Worm (Caenorhabditis elegans) whole organism, L1 larva: ENCODE results near the gene Y39A1A.21.
A peak's percentile ranks its signal among the peaks of the same experiment; 100 is the strongest.

ENCODE experiments used
- C04F5.9 ChIP-seq: sonication (generic microtip); optimal IDR thresholded peaks from 2 replicates; lab custom pipeline; 2016; ENCODE audit warnings: missing genetic modification characterization, missing compliant biosample characterization
- C16A3.4 ChIP-seq: fragments of 150-350 bp; optimal IDR thresholded peaks from 2 replicates; lab custom pipeline; 2014; ENCODE audit warnings: missing biosample characterization, missing genetic modification characterization
- C34B4.2 ChIP-seq: sonication (generic microtip); optimal IDR thresholded peaks from 2 replicates; lab custom pipeline; 2017; ENCODE audit warnings: mild to moderate bottlenecking, missing genetic modification characterization, missing compliant biosample characterization
- Y116A8C.19 ChIP-seq: sonication (generic microtip); optimal IDR thresholded peaks from 2 replicates; lab custom pipeline; 2016; ENCODE audit warnings: missing compliant biosample characterization, missing genetic modification characterization, borderline replicate concordance
- aha-1 ChIP-seq: fragments of 150-350 bp; optimal IDR thresholded peaks from 2 replicates; lab custom pipeline; 2014; ENCODE audit warnings: missing biosample characterization, missing genetic modification characterization
- aly-2 ChIP-seq: fragments of 150-350 bp; optimal IDR thresholded peaks from 2 replicates; lab custom pipeline; 2014; ENCODE audit warnings: missing biosample characterization, missing genetic modification characterization
- ama-1 ChIP-seq: fragments of 150-350 bp; optimal IDR thresholded peaks from 2 replicates; lab custom pipeline; 2014
- ceh-8 ChIP-seq: fragments of 200-800 bp; sonication (Bioruptor generic); optimal IDR thresholded peaks from 2 replicates; lab custom pipeline; 2018; ENCODE audit warnings: mild to moderate bottlenecking, missing genetic modification characterization, moderate library complexity, missing compliant biosample characterization
- ceh-82 ChIP-seq, 3 experiments: fragments of 150-350 bp in 1 of 3; sonication (generic microtip) in 2 of 3; optimal IDR thresholded peaks; 2 replicates each; lab custom pipeline; 2014 to 2017; ENCODE audit warnings: missing biosample characterization in 3 of 3, missing genetic modification characterization in 3 of 3
- ceh-88 ChIP-seq: fragments of 200-800 bp; sonication (Bioruptor generic); IDR thresholded peaks from 2 replicates; pipeline ENCODE4 v1.3.6; 2022; ENCODE audit warnings: missing genetic modification characterization, missing compliant biosample characterization
- ceh-90 ChIP-seq: sonication (generic microtip); optimal IDR thresholded peaks from 2 replicates; lab custom pipeline; 2016; ENCODE audit warnings: missing genetic modification characterization, missing compliant biosample characterization
- ces-1 ChIP-seq: fragments of 150-350 bp; optimal IDR thresholded peaks from 2 replicates; lab custom pipeline; 2014; ENCODE audit warnings: missing biosample characterization, missing genetic modification reagents, missing genetic modification characterization
- dpl-1 ChIP-seq, 3 experiments: fragments of 150-350 bp in 2 of 3; sonication (generic microtip) in 1 of 3; optimal IDR thresholded peaks; 2 replicates each; lab custom pipeline; 2014 to 2017; ENCODE audit warnings: missing biosample characterization in 3 of 3, missing genetic modification characterization in 3 of 3, missing genetic modification reagents in 3 of 3
- dsc-1 ChIP-seq: sonication (generic microtip); optimal IDR thresholded peaks from 2 replicates; lab custom pipeline; 2016; ENCODE audit warnings: mild to moderate bottlenecking, missing genetic modification characterization, missing compliant biosample characterization
- efl-1 ChIP-seq, 4 experiments: fragments of 150-350 bp; optimal IDR thresholded peaks in 3 of 4; peaks in 1 of 4; 1 replicate in 1 of 4; 2 replicates in 3 of 4; lab custom pipeline; 2014; ENCODE audit warnings: missing biosample characterization in 2 of 4, missing genetic modification characterization in 2 of 4, missing genetic modification reagents in 2 of 4
- egl-27 ChIP-seq, 2 experiments: fragments of 150-350 bp in 1 of 2; sonication (generic microtip); optimal IDR thresholded peaks; 3 replicates each; lab custom pipeline; 2017 to 2018; ENCODE audit warnings: missing biosample characterization in 2 of 2, missing genetic modification characterization in 2 of 2, missing genetic modification reagents in 2 of 2
- elt-2 ChIP-seq: sonication (generic microtip); optimal IDR thresholded peaks from 2 replicates; lab custom pipeline; 2016; ENCODE audit warnings: missing genetic modification characterization, mild to moderate bottlenecking, inconsistent platforms, missing compliant biosample characterization, missing genetic modification reagents
- elt-3 ChIP-seq, 6 experiments: fragments of 150-350 bp in 1 of 6; sonication (generic microtip); optimal IDR thresholded peaks; 2 replicates each; lab custom pipeline; 2017 to 2018; ENCODE audit warnings: missing biosample characterization in 6 of 6, missing genetic modification characterization in 6 of 6, inconsistent platforms in 1 of 6
- ets-5 ChIP-seq: fragments of 200-800 bp; sonication (Bioruptor generic); IDR thresholded peaks from 2 replicates; pipeline ENCODE4 v1.3.6; 2022; ENCODE audit warnings: missing genetic modification characterization, missing compliant biosample characterization
- fkh-10 ChIP-seq: sonication (generic microtip); optimal IDR thresholded peaks from 2 replicates; lab custom pipeline; 2017; ENCODE audit warnings: missing biosample characterization, missing genetic modification reagents, missing genetic modification characterization
- fos-1 ChIP-seq: fragments of 150-350 bp; optimal IDR thresholded peaks from 2 replicates; lab custom pipeline; 2014; ENCODE audit warnings: missing biosample characterization, missing genetic modification characterization
- grh-1 ChIP-seq: fragments of 200-800 bp; sonication (Bioruptor generic); IDR thresholded peaks from 2 replicates; pipeline ENCODE4 v1.3.6; 2022; ENCODE audit warnings: missing genetic modification reagents, missing genetic modification characterization, missing compliant biosample characterization
- hlh-17 ChIP-seq: fragments of 200-800 bp; sonication (Bioruptor generic); optimal IDR thresholded peaks from 2 replicates; lab custom pipeline; 2018; ENCODE audit warnings: missing genetic modification characterization, mild to moderate bottlenecking, missing compliant biosample characterization, moderate library complexity, borderline replicate concordance
- hpl-2 ChIP-seq: fragments of 150-350 bp; optimal IDR thresholded peaks from 2 replicates; lab custom pipeline; 2014; ENCODE audit warnings: missing biosample characterization, missing genetic modification reagents, missing genetic modification characterization
- irx-1 ChIP-seq: sonication (generic microtip); optimal IDR thresholded peaks from 2 replicates; lab custom pipeline; 2016; ENCODE audit warnings: missing genetic modification characterization, missing compliant biosample characterization
- jun-1 ChIP-seq: fragments of 150-350 bp; optimal IDR thresholded peaks from 2 replicates; lab custom pipeline; 2014; ENCODE audit warnings: missing biosample characterization, missing genetic modification reagents, missing genetic modification characterization
- lin-15B ChIP-seq: fragments of 150-350 bp; sonication (generic microtip); optimal IDR thresholded peaks from 3 replicates; lab custom pipeline; 2014; ENCODE audit warnings: missing biosample characterization, missing genetic modification characterization
- lsy-2 ChIP-seq, 2 experiments: fragments of 150-350 bp; optimal IDR thresholded peaks; 2 replicates each; lab custom pipeline; 2014; ENCODE audit warnings: missing biosample characterization in 2 of 2, missing genetic modification characterization in 2 of 2
- mab-9 ChIP-seq: fragments of 200-800 bp; sonication (Bioruptor generic); IDR thresholded peaks from 2 replicates; pipeline ENCODE4 v1.3.6; 2022; ENCODE audit warnings: missing genetic modification reagents, missing genetic modification characterization, missing compliant biosample characterization
- mdl-1 ChIP-seq, 2 experiments: fragments of 150-350 bp; optimal IDR thresholded peaks; 2 replicates each; lab custom pipeline; 2014 to 2017; ENCODE audit warnings: missing biosample characterization in 2 of 2, missing genetic modification characterization in 2 of 2, inconsistent platforms in 1 of 2
- mef-2 ChIP-seq: fragments of 150-350 bp; optimal IDR thresholded peaks from 2 replicates; lab custom pipeline; 2014; ENCODE audit warnings: missing biosample characterization, missing genetic modification characterization
- mep-1 ChIP-seq: fragments of 150-350 bp; optimal IDR thresholded peaks from 2 replicates; lab custom pipeline; 2014; ENCODE audit warnings: missing biosample characterization, missing genetic modification characterization
- nhr-12 ChIP-seq: sonication (generic microtip); optimal IDR thresholded peaks from 2 replicates; lab custom pipeline; 2017; ENCODE audit warnings: missing biosample characterization, missing genetic modification characterization
- nhr-20 ChIP-seq: sonication (generic microtip); optimal IDR thresholded peaks from 2 replicates; lab custom pipeline; 2016; ENCODE audit warnings: mild to moderate bottlenecking, missing genetic modification characterization, missing compliant biosample characterization
- nhr-237 ChIP-seq: fragments of 150-350 bp; optimal IDR thresholded peaks from 2 replicates; lab custom pipeline; 2014; ENCODE audit warnings: missing biosample characterization, missing genetic modification characterization
- nhr-84 ChIP-seq: sonication (generic microtip); optimal IDR thresholded peaks from 2 replicates; lab custom pipeline; 2017; ENCODE audit warnings: missing biosample characterization, missing genetic modification characterization
- nhr-85 ChIP-seq: sonication (generic microtip); peaks from one replicate; lab custom pipeline; 2016; ENCODE audit warnings: missing genetic modification characterization, inconsistent platforms, missing compliant biosample characterization
- nhr-90 ChIP-seq: sonication (generic microtip); optimal IDR thresholded peaks from 2 replicates; lab custom pipeline; 2016; ENCODE audit warnings: mild to moderate bottlenecking, missing genetic modification characterization, missing compliant biosample characterization; ENCODE audit not compliant: poor library complexity
- pag-3 ChIP-seq: sonication (generic microtip); optimal IDR thresholded peaks from 2 replicates; lab custom pipeline; 2017; ENCODE audit warnings: missing genetic modification characterization, mild to moderate bottlenecking, missing compliant biosample characterization, antibody characterized with exemption, borderline replicate concordance; ENCODE audit not compliant: insufficient read depth
- pax-3 ChIP-seq: fragments of 200-800 bp; sonication (Bioruptor generic); optimal IDR thresholded peaks from 2 replicates; lab custom pipeline; 2018; ENCODE audit warnings: mild to moderate bottlenecking, missing genetic modification characterization, moderate library complexity, missing compliant biosample characterization
- pqm-1 ChIP-seq: sonication (generic microtip); optimal IDR thresholded peaks from 3 replicates; lab custom pipeline; 2017; ENCODE audit warnings: missing biosample characterization, missing genetic modification characterization
- rnt-1 ChIP-seq: sonication (generic microtip); optimal IDR thresholded peaks from 2 replicates; lab custom pipeline; 2016; ENCODE audit warnings: mild to moderate bottlenecking, missing genetic modification characterization, moderate library complexity, missing compliant biosample characterization
- skn-1 ChIP-seq: fragments of 150-350 bp; optimal IDR thresholded peaks from 2 replicates; lab custom pipeline; 2014; ENCODE audit warnings: missing biosample characterization, missing genetic modification characterization
- snpc-4 ChIP-seq: fragments of 150-350 bp; optimal IDR thresholded peaks from 2 replicates; lab custom pipeline; 2014; ENCODE audit warnings: missing biosample characterization, missing genetic modification characterization
- sox-4 ChIP-seq: sonication (generic microtip); optimal IDR thresholded peaks from 2 replicates; lab custom pipeline; 2016; ENCODE audit warnings: missing genetic modification characterization, missing compliant biosample characterization
- sptf-1 ChIP-seq: fragments of 150-350 bp; optimal IDR thresholded peaks from 2 replicates; lab custom pipeline; 2014; ENCODE audit warnings: missing biosample characterization, missing genetic modification characterization
- sup-37 ChIP-seq: fragments of 200-800 bp; sonication (Bioruptor generic); optimal IDR thresholded peaks from 2 replicates; lab custom pipeline; 2018; ENCODE audit warnings: mild to moderate bottlenecking, missing genetic modification characterization, missing compliant biosample characterization
- tbx-2 ChIP-seq: sonication (generic microtip); optimal IDR thresholded peaks from 2 replicates; lab custom pipeline; 2016; ENCODE audit warnings: missing genetic modification characterization, missing compliant biosample characterization
- unc-62 ChIP-seq: fragments of 150-350 bp; optimal IDR thresholded peaks from 2 replicates; lab custom pipeline; 2014; ENCODE audit warnings: missing biosample characterization, missing genetic modification reagents, missing genetic modification characterization
- unc-86 ChIP-seq: sonication (generic microtip); optimal IDR thresholded peaks from 2 replicates; lab custom pipeline; 2016; ENCODE audit warnings: missing genetic modification characterization, missing compliant biosample characterization
- vab-15 ChIP-seq: sonication (generic microtip); optimal IDR thresholded peaks from 2 replicates; lab custom pipeline; 2017; ENCODE audit warnings: missing genotype, mild to moderate bottlenecking, missing genetic modification characterization, missing compliant biosample characterization
- zag-1 ChIP-seq: fragments of 150-350 bp; optimal IDR thresholded peaks from 2 replicates; lab custom pipeline; 2014; ENCODE audit warnings: missing biosample characterization, missing genetic modification characterization
- ztf-4 ChIP-seq: fragments of 150-350 bp; optimal IDR thresholded peaks from 2 replicates; lab custom pipeline; 2014; ENCODE audit warnings: missing biosample characterization, missing genetic modification characterization

Y39A1A.21 gene

ce11 chrIII:10717479-10717878 lies 10.7 kb upstream of the Y39A1A.21 start (continued):
- TF ChIP-seq elt-3 (tag; optimal IDR thresholded peaks at IDR 0.05; lab: Kevin White, UChicago), result peak in 4 of 6 experiments; percentile 58 to 90 (median 76)
- peak; percentile 22 for TF ChIP-seq jun-1 (tag; lab: Kevin White, UChicago)
- no peak for TF ChIP-seq pag-3 (tag; lab: Kevin White, UChicago)
- no peak for TF ChIP-seq fos-1 (tag; lab: Kevin White, UChicago)
- peak; percentile 69 for TF ChIP-seq nhr-20 (tag; lab: Kevin White, UChicago)
- no peak for TF ChIP-seq mab-9 (GFP tag; lab: Robert Waterston, UW)
- TF ChIP-seq unc-62 (GFP tag; lab: Kevin White, UChicago), result no peak
- no peak for TF ChIP-seq hlh-17 (GFP tag; lab: Kevin White, UChicago)
- no peak for TF ChIP-seq mef-2 (tag; lab: Kevin White, UChicago)
- no peak for TF ChIP-seq nhr-237
- TF ChIP-seq ama-1 (lab: Kevin White, UChicago), result peak; percentile 73
- TF ChIP-seq snpc-4 (tag; lab: Kevin White, UChicago), result no peak
- TF ChIP-seq tbx-2, result peak; percentile 26
- no peak for TF ChIP-seq ces-1
- no peak for TF ChIP-seq egl-27 (tag; optimal IDR thresholded peaks at IDR 0.05; lab: Kevin White, UChicago)
- no peak for TF ChIP-seq zag-1 (tag; lab: Kevin White, UChicago)
- no peak for TF ChIP-seq aha-1
- TF ChIP-seq sup-37, result peak; percentile 37
- TF ChIP-seq skn-1 (tag; lab: Kevin White, UChicago), result no peak
- TF ChIP-seq elt-2 (tag; lab: Kevin White, UChicago), result no peak
- TF ChIP-seq ceh-88, result no peak
- no peak for TF ChIP-seq unc-86
- TF ChIP-seq nhr-90, result peak; percentile 67
- no peak for TF ChIP-seq pqm-1 (tag; lab: Kevin White, UChicago)
- no peak for TF ChIP-seq Y116A8C.19
- TF ChIP-seq sptf-1 (tag; lab: Kevin White, UChicago), result no peak
- TF ChIP-seq lsy-2 (tag; optimal IDR thresholded peaks at IDR 0.05; lab: Kevin White, UChicago), result peak; percentile 26 to 30
- TF ChIP-seq hpl-2 (GFP tag; lab: Kevin White, UChicago), result no peak
- TF ChIP-seq C34B4.2 (tag; lab: Kevin White, UChicago), result no peak
- no peak for TF ChIP-seq dsc-1 (tag; lab: Kevin White, UChicago)
- TF ChIP-seq pax-3 (tag; lab: Kevin White, UChicago), result no peak
- peak in 1 of 3 experiments; percentile 38 for TF ChIP-seq dpl-1 (GFP tag; optimal IDR thresholded peaks at IDR 0.05; lab: Kevin White, UChicago)
- no peak for TF ChIP-seq lin-15B (tag; lab: Kevin White, UChicago)
- TF ChIP-seq ets-5, result no peak
- TF ChIP-seq mdl-1 (tag; optimal IDR thresholded peaks at IDR 0.05; lab: Kevin White, UChicago), result peak in 1 of 2 experiments; percentile 46
- peak; percentile 32 for TF ChIP-seq rnt-1
- peak in 1 of 2 experiments; percentile 11 for TF ChIP-seq efl-1 (optimal IDR thresholded peaks at IDR 0.05; lab: Kevin White, UChicago)
- peak in 1 of 2 experiments; percentile 93 for TF ChIP-seq efl-1 (GFP tag; optimal IDR thresholded peaks at IDR 0.05 in 1 of 2; lab: Kevin White, UChicago)
- no peak for TF ChIP-seq ceh-8 (GFP tag; lab: Kevin White, UChicago)
- no peak for TF ChIP-seq vab-15 (tag; lab: Kevin White, UChicago)
- no peak for TF ChIP-seq ceh-90 (tag; lab: Kevin White, UChicago)
- TF ChIP-seq nhr-85 (tag; lab: Kevin White, UChicago), result peak; percentile 92
- TF ChIP-seq ztf-4 (tag; lab: Kevin White, UChicago), result peak; percentile 72
- peak; percentile 48 for TF ChIP-seq C16A3.4 (tag; lab: Kevin White, UChicago)
- no peak for TF ChIP-seq nhr-12 (tag; lab: Kevin White, UChicago)
- no peak for TF ChIP-seq C04F5.9
- TF ChIP-seq aly-2 (tag; lab: Kevin White, UChicago), result no peak
- TF ChIP-seq mep-1, result peak; percentile 59
- TF ChIP-seq sox-4 (tag; lab: Kevin White, UChicago), result no peak
- no peak for TF ChIP-seq fkh-10 (GFP tag; lab: Kevin White, UChicago)
- TF ChIP-seq irx-1, result no peak
- peak; percentile 35; the same call in 1 of the 2 replicates for TF ChIP-seq grh-1
- TF ChIP-seq nhr-84 (tag; lab: Kevin White, UChicago), result no peak
- peak in 1 of 3 experiments; percentile 26 for TF ChIP-seq ceh-82 (tag; optimal IDR thresholded peaks at IDR 0.05; lab: Kevin White, UChicago)
